Fruit fly (Drosophila melanogaster) whole organism, embryonic: ENCODE results near the gene VhaPPA1-2.

Source experiments
- Adf1 ChIP-seq: fragments of 200-800 bp; sonication (Bioruptor generic); IDR thresholded peaks from 2 replicates; pipeline ENCODE4 v1.3.6; 2022; ENCODE audit warnings: missing biosample characterization, missing genetic modification characterization
- Awh ChIP-seq: fragments of 200-800 bp; sonication (Bioruptor generic); IDR thresholded peaks from 2 replicates; pipeline ENCODE4, ENCODE4 v1.3.6; 2022; ENCODE audit warnings: missing biosample characterization, missing genetic modification characterization
- Bgb ChIP-seq: fragments of 200-800 bp; sonication (Bioruptor generic); IDR thresholded peaks from 2 replicates; pipeline ENCODE4 v1.3.6; 2022; ENCODE audit warnings: missing biosample characterization, missing genetic modification characterization; ENCODE audit not compliant: partially characterized antibody
- CG10209 ChIP-seq: fragments of 200-800 bp; sonication (Bioruptor generic); optimal IDR thresholded peaks from 3 replicates; lab custom pipeline; 2017; ENCODE audit warnings: missing biosample characterization, mild to moderate bottlenecking, missing genetic modification characterization, missing genetic modification reagents
- CG10267 ChIP-seq: fragments of 200-800 bp; sonication (Bioruptor generic); optimal IDR thresholded peaks from 2 replicates; lab custom pipeline; 2018; ENCODE audit warnings: missing biosample characterization, mild to moderate bottlenecking, missing genetic modification characterization, moderate library complexity
- CG13296 ChIP-seq: fragments of 200-800 bp; sonication (Bioruptor generic); optimal IDR thresholded peaks from 3 replicates; lab custom pipeline; 2018; ENCODE audit warnings: missing biosample characterization, mild to moderate bottlenecking, missing genetic modification characterization
- CG13624 ChIP-seq: fragments of 200-800 bp; sonication (Bioruptor generic); optimal IDR thresholded peaks from 2 replicates; lab custom pipeline; 2016; ENCODE audit warnings: missing biosample characterization, missing genetic modification characterization
- CG14667 ChIP-seq: fragments of 200-800 bp; sonication (Bioruptor generic); IDR thresholded peaks from 2 replicates; pipeline ENCODE4 v1.3.6; 2022; ENCODE audit warnings: missing biosample characterization, missing genetic modification characterization
- CG15514 ChIP-seq: fragments of 200-800 bp; sonication (Bioruptor generic); optimal IDR thresholded peaks from 3 replicates; lab custom pipeline; 2017; ENCODE audit warnings: missing biosample characterization, missing genetic modification characterization, mild to moderate bottlenecking, moderate library complexity, missing genetic modification reagents
- CG17359 ChIP-seq: fragments of 200-800 bp; sonication (Bioruptor generic); optimal IDR thresholded peaks from 3 replicates; lab custom pipeline; 2018; ENCODE audit warnings: missing biosample characterization, mild to moderate bottlenecking, missing genetic modification characterization, moderate library complexity
- CG17385 ChIP-seq: fragments of 200-800 bp; sonication (Bioruptor generic); optimal IDR thresholded peaks from 3 replicates; lab custom pipeline; 2018; ENCODE audit warnings: missing biosample characterization, mild to moderate bottlenecking, missing genetic modification characterization
- CG1832 ChIP-seq: fragments of 200-800 bp; sonication (Bioruptor generic); optimal IDR thresholded peaks from 2 replicates; lab custom pipeline; 2017; ENCODE audit warnings: missing biosample characterization, mild to moderate bottlenecking, missing genetic modification characterization, inconsistent platforms
- CG31365 ChIP-seq: fragments of 200-800 bp; sonication (Bioruptor generic); optimal IDR thresholded peaks from 2 replicates; lab custom pipeline; 2018; ENCODE audit warnings: missing biosample characterization, mild to moderate bottlenecking, missing genetic modification characterization
- CG32772 ChIP-seq: fragments of 200-800 bp; sonication (Bioruptor generic); IDR thresholded peaks from 2 replicates; pipeline ENCODE4 v1.3.6; 2022; ENCODE audit warnings: missing biosample characterization, missing genetic modification characterization
- CG3838 ChIP-seq: fragments of 200-800 bp; sonication (Bioruptor generic); optimal IDR thresholded peaks from 3 replicates; lab custom pipeline; 2016; ENCODE audit warnings: missing biosample characterization, missing genetic modification characterization
- CG3847 ChIP-seq: fragments of 200-800 bp; sonication (Bioruptor generic); IDR thresholded peaks from 2 replicates; pipeline ENCODE4 v1.3.6; 2022; ENCODE audit warnings: missing biosample characterization, missing genetic modification characterization
- CG3995 ChIP-seq: fragments of 200-800 bp; sonication (Bioruptor generic); optimal IDR thresholded peaks from 3 replicates; lab custom pipeline; 2016; ENCODE audit warnings: missing biosample characterization, missing genetic modification characterization
- CG6254 ChIP-seq: fragments of 200-800 bp; sonication (Bioruptor generic); optimal IDR thresholded peaks from 3 replicates; lab custom pipeline; 2017; ENCODE audit warnings: mild to moderate bottlenecking, missing biosample characterization, missing genetic modification reagents, missing genetic modification characterization
- CG6654 ChIP-seq: fragments of 200-800 bp; sonication (Bioruptor generic); optimal IDR thresholded peaks from 2 replicates; lab custom pipeline; 2017; ENCODE audit warnings: missing biosample characterization, mild to moderate bottlenecking, missing genetic modification characterization
- CG6791 ChIP-seq: fragments of 200-800 bp; sonication (Bioruptor generic); IDR thresholded peaks from 3 replicates; pipeline ENCODE4 v1.3.6; 2022; ENCODE audit warnings: missing biosample characterization, missing genetic modification characterization; ENCODE audit not compliant: partially characterized antibody
- CG6854 ChIP-seq: fragments of 200-800 bp; sonication (Bioruptor generic); optimal IDR thresholded peaks from 3 replicates; lab custom pipeline; 2017; ENCODE audit warnings: missing biosample characterization, mild to moderate bottlenecking, missing genetic modification characterization
- CG7987 ChIP-seq: fragments of 200-800 bp; sonication (Bioruptor generic); optimal IDR thresholded peaks from 2 replicates; lab custom pipeline; 2018; ENCODE audit warnings: missing biosample characterization, mild to moderate bottlenecking, missing genetic modification characterization, moderate library complexity
- CG9215 ChIP-seq: fragments of 200-800 bp; sonication (Bioruptor generic); IDR thresholded peaks from 2 replicates; pipeline ENCODE4 v1.3.6; 2022; ENCODE audit warnings: missing biosample characterization, missing genetic modification characterization
- CG9876 ChIP-seq: fragments of 200-800 bp; sonication (Bioruptor generic); optimal IDR thresholded peaks from 2 replicates; lab custom pipeline; 2016; ENCODE audit warnings: missing biosample characterization, missing genetic modification characterization
- CoRest ChIP-seq: fragments of 200-800 bp; sonication (Bioruptor generic); optimal IDR thresholded peaks from 3 replicates; lab custom pipeline; 2018; ENCODE audit warnings: missing biosample characterization, mild to moderate bottlenecking, missing genetic modification characterization, moderate library complexity
- Dll ChIP-seq: fragments of 200-800 bp; sonication (Bioruptor generic); IDR thresholded peaks from 4 replicates; pipeline ENCODE4 v1.3.6; 2022; ENCODE audit warnings: missing biosample characterization, missing genetic modification characterization; ENCODE audit not compliant: partially characterized antibody
- E2f1 ChIP-seq: fragments of 200-800 bp; sonication (Bioruptor generic); IDR thresholded peaks from 2 replicates; pipeline ENCODE4 v1.3.6; 2022; ENCODE audit warnings: missing biosample characterization, missing genetic modification characterization
- ERR ChIP-seq: fragments of 200-800 bp; sonication (Bioruptor generic); optimal IDR thresholded peaks from 2 replicates; lab custom pipeline; 2016; ENCODE audit warnings: missing biosample characterization, missing genetic modification characterization
- H15 ChIP-seq: fragments of 200-800 bp; sonication (Bioruptor generic); IDR thresholded peaks from 3 replicates; pipeline ENCODE4 v1.3.6; 2022; ENCODE audit warnings: missing biosample characterization, missing genetic modification characterization
- HmgZ ChIP-seq: fragments of 200-800 bp; sonication (Bioruptor generic); optimal IDR thresholded peaks from 2 replicates; lab custom pipeline; 2018; ENCODE audit warnings: missing biosample characterization, mild to moderate bottlenecking, missing genetic modification characterization
- MESR4 ChIP-seq: fragments of 200-800 bp; sonication (Bioruptor generic); optimal IDR thresholded peaks from 2 replicates; lab custom pipeline; 2018; ENCODE audit warnings: missing biosample characterization, mild to moderate bottlenecking, missing genetic modification characterization, moderate library complexity
- Nf-YC ChIP-seq: fragments of 200-800 bp; optimal IDR thresholded peaks from 3 replicates; lab custom pipeline; 2019; ENCODE audit warnings: missing biosample characterization, mild to moderate bottlenecking, missing genetic modification characterization, moderate library complexity
- Poxn ChIP-seq: fragments of 200-800 bp; sonication (Bioruptor generic); IDR thresholded peaks from 2 replicates; pipeline ENCODE4 v1.3.6; 2022; ENCODE audit warnings: missing biosample characterization, missing genetic modification characterization
- Xbp1 ChIP-seq: fragments of 200-800 bp; sonication (Bioruptor generic); optimal IDR thresholded peaks from 3 replicates; lab custom pipeline; 2016; ENCODE audit warnings: missing biosample characterization, mild to moderate bottlenecking, missing genetic modification characterization
- YL-1 ChIP-seq: fragments of 200-800 bp; sonication (Bioruptor generic); optimal IDR thresholded peaks from 3 replicates; lab custom pipeline; 2017; ENCODE audit warnings: missing biosample characterization, mild to moderate bottlenecking, missing genetic modification characterization
- ato ChIP-seq: fragments of 200-800 bp; sonication (Bioruptor generic); IDR thresholded peaks from 2 replicates; pipeline ENCODE4 v1.3.6; 2022; ENCODE audit warnings: missing biosample characterization, missing genetic modification characterization; ENCODE audit not compliant: partially characterized antibody
- chm ChIP-seq: fragments of 200-800 bp; sonication (Bioruptor generic); IDR thresholded peaks from 2 replicates; pipeline ENCODE4 v1.3.6; 2022; ENCODE audit warnings: missing biosample characterization, missing genetic modification characterization
- danr ChIP-seq: fragments of 200-800 bp; sonication (Bioruptor generic); IDR thresholded peaks from 2 replicates; pipeline ENCODE4 v1.3.6; 2022; ENCODE audit warnings: missing biosample characterization, missing genetic modification characterization
- fd96Cb ChIP-seq: fragments of 200-800 bp; sonication (Bioruptor generic); optimal IDR thresholded peaks from 2 replicates; lab custom pipeline; 2018; ENCODE audit warnings: missing biosample characterization, mild to moderate bottlenecking, missing genetic modification characterization, moderate library complexity
- insv ChIP-seq, 2 experiments: fragments of 200-800 bp; sonication (Bioruptor generic); optimal IDR thresholded peaks; 3 replicates each; lab custom pipeline; 2016 to 2018; ENCODE audit warnings: missing biosample characterization in 2 of 2, missing genetic modification characterization in 2 of 2
- lbe ChIP-seq: fragments of 200-800 bp; sonication (Bioruptor generic); optimal IDR thresholded peaks from 2 replicates; lab custom pipeline; 2016; ENCODE audit warnings: missing biosample characterization, mild to moderate bottlenecking, missing genetic modification characterization
- lola ChIP-seq, 3 experiments: fragments of >200 bp in 2 of 3; fragments of 200-800 bp in 1 of 3; sonication (Bioruptor generic) in 1 of 3; optimal IDR thresholded peaks; 2 replicates each; lab custom pipeline; 2017 to 2019; ENCODE audit warnings: missing biosample characterization in 3 of 3, missing genetic modification characterization in 3 of 3, mild to moderate bottlenecking in 1 of 3, moderate library complexity in 1 of 3
- nmo ChIP-seq: fragments of 200-800 bp; sonication (Bioruptor generic); optimal IDR thresholded peaks from 2 replicates; lab custom pipeline; 2018; ENCODE audit warnings: missing biosample characterization, mild to moderate bottlenecking, missing genetic modification characterization, moderate library complexity
- nom ChIP-seq: fragments of 200-800 bp; sonication (Bioruptor generic); optimal IDR thresholded peaks from 2 replicates; lab custom pipeline; 2017; ENCODE audit warnings: missing biosample characterization, missing genetic modification characterization, mild to moderate bottlenecking, moderate library complexity, missing genetic modification reagents
- onecut ChIP-seq: fragments of 200-800 bp; sonication (Bioruptor generic); IDR thresholded peaks from 2 replicates; pipeline ENCODE4 v1.3.6; 2022; ENCODE audit warnings: missing biosample characterization, missing genetic modification characterization
- pfk ChIP-seq: fragments of 200-800 bp; sonication (Bioruptor generic); optimal IDR thresholded peaks from 2 replicates; lab custom pipeline; 2018; ENCODE audit warnings: missing biosample characterization, mild to moderate bottlenecking, missing genetic modification characterization, moderate library complexity
- pzg ChIP-seq: fragments of 200-800 bp; sonication (Bioruptor generic); optimal IDR thresholded peaks from 3 replicates; lab custom pipeline; 2018; ENCODE audit warnings: missing biosample characterization, mild to moderate bottlenecking, missing genetic modification characterization, moderate library complexity
- slou ChIP-seq: fragments of 200-800 bp; sonication (Bioruptor generic); optimal IDR thresholded peaks from 3 replicates; lab custom pipeline; 2016; ENCODE audit warnings: missing biosample characterization, missing genetic modification characterization
- slp2 ChIP-seq: fragments of 200-800 bp; sonication (Bioruptor generic); optimal IDR thresholded peaks from 2 replicates; lab custom pipeline; 2016; ENCODE audit warnings: missing biosample characterization, missing genetic modification characterization

The VhaPPA1-2 gene

DNA sequence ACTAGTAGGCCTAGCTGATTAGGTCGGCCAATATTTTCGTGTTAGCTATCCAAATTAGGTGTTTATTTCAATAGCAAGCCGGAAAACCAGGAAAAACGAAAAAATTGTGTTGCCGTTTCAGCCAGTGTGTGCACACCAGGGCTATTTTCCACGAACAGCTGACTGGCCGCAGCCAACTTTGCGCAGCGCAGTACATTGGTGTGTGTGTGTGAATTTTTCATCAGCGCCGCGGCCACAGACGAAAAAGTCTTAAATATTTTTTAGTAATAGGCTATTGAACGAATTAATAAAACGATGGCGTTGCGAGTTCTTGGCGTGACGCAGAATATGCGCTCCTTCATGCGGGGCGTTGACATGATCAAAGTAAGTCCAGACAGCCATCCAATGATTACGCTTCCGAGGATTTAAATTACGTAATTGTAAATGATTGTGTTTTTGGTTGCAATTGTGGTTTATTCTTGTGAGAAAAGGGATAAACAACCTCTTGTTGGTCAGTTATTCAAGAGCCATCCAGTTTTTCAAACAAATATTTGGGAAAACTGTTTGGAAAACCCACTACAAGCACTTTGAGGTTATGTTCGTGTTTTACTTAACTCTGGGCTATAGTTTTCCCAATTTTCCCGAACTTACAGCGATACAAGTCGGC, 9.9 kb downstream of the VhaPPA1-2 start, which contains the start of the genes CycC and UQCR-C1 (continued):
- TF ChIP-seq slou (GFP tag; lab: Kevin White, UChicago), result no peak
- TF ChIP-seq CG3838 (GFP tag; lab: Kevin White, UChicago), result no peak
- TF ChIP-seq lbe, result no peak
- no peak for TF ChIP-seq CG6791
- TF ChIP-seq chm, result no peak
- TF ChIP-seq lola (GFP tag; optimal IDR thresholded peaks at IDR 0.05; lab: Kevin White, UChicago), result no peak
- no peak for TF ChIP-seq insv (GFP tag; optimal IDR thresholded peaks at IDR 0.05; lab: Kevin White, UChicago)
- TF ChIP-seq onecut (GFP tag; lab: Robert Waterston, UW), result no peak; the same call in 1 of the 2 replicates
- no peak for TF ChIP-seq ato (GFP tag; lab: Robert Waterston, UW)
- no peak for TF ChIP-seq slp2 (GFP tag; lab: Kevin White, UChicago)
- no peak for TF ChIP-seq danr (GFP tag; lab: Robert Waterston, UW)
- peak; percentile 50 for TF ChIP-seq CG17385
- TF ChIP-seq Dll (GFP tag; lab: Robert Waterston, UW), result 0 out of 4 replicates have a peak, but pooled peaks have one; percentile 15
- TF ChIP-seq CG6254 (GFP tag; lab: Kevin White, UChicago), result no peak
- no peak for TF ChIP-seq Poxn (GFP tag; lab: Robert Waterston, UW)
- TF ChIP-seq nom, result peak; percentile 44
- TF ChIP-seq CG32772 (GFP tag; lab: Robert Waterston, UW), result no peak
- no peak for TF ChIP-seq Xbp1
- peak; percentile 43 for TF ChIP-seq Adf1
- TF ChIP-seq CG1832 (GFP tag; lab: Kevin White, UChicago), result no peak
- TF ChIP-seq Nf-YC (tag; lab: Kevin White, UChicago), result no peak
- peak; percentile 41 for TF ChIP-seq pfk
- TF ChIP-seq CG3847, result peak; percentile 5; the same call in 1 of the 2 replicates
- TF ChIP-seq CG3995 (GFP tag; lab: Kevin White, UChicago), result no peak
- no peak for TF ChIP-seq H15
- no peak for TF ChIP-seq CG6854 (GFP tag; lab: Kevin White, UChicago)
- TF ChIP-seq YL-1, result peak; percentile 97
- no peak for TF ChIP-seq CG14667 (GFP tag; lab: Robert Waterston, UW)
- no peak for TF ChIP-seq CG31365
- no peak for TF ChIP-seq fd96Cb (tag; lab: Kevin White, UChicago)
- no peak for TF ChIP-seq CG17359
- no peak for TF ChIP-seq CG7987
- no peak for TF ChIP-seq CG6654 (GFP tag; lab: Kevin White, UChicago)
- TF ChIP-seq Bgb (GFP tag; lab: Robert Waterston, UW), result peak; percentile 45; the same call in 1 of the 2 replicates
- no peak for TF ChIP-seq CG13624 (GFP tag; lab: Kevin White, UChicago)
- TF ChIP-seq CG9876 (GFP tag; lab: Kevin White, UChicago), result no peak
- TF ChIP-seq CG9215 (GFP tag; lab: Robert Waterston, UW), result no peak
- no peak for TF ChIP-seq ERR
- no peak for TF ChIP-seq CoRest (tag; lab: Kevin White, UChicago)
- TF ChIP-seq CG10267 (tag; lab: Kevin White, UChicago), result peak; percentile 45
- no peak for TF ChIP-seq CG13296 (GFP tag; lab: Kevin White, UChicago)
- TF ChIP-seq MESR4 (GFP tag; lab: Kevin White, UChicago), result peak; percentile 83
- peak; percentile 41 for TF ChIP-seq HmgZ
- no peak for TF ChIP-seq E2f1 (GFP tag; lab: Robert Waterston, UW)
- TF ChIP-seq nmo (GFP tag; lab: Kevin White, UChicago), result peak; percentile 22
- TF ChIP-seq pzg (GFP tag; lab: Kevin White, UChicago), result peak; percentile 70
- TF ChIP-seq CG15514 (GFP tag; lab: Kevin White, UChicago), result peak; percentile 46
- no peak for TF ChIP-seq Awh
- TF ChIP-seq CG10209, result no peak
